Worm (Caenorhabditis elegans): ENCODE data around the gene flp-25.

ce11 chrIII:9335076-9335475 is 26.3 kb upstream of the flp-25 start:
- no peak for TF ChIP-seq ztf-23 (GFP tag; IDR thresholded peaks at IDR 0.05)
- no peak for TF ChIP-seq cog-1 (tag; optimal IDR thresholded peaks at IDR 0.05)
- TF ChIP-seq flt-1 (GFP tag; IDR thresholded peaks at IDR 0.05) = no peak
- TF ChIP-seq ztf-29 (GFP tag; IDR thresholded peaks at IDR 0.05) = no peak
- no peak for TF ChIP-seq med-1 (GFP tag; optimal IDR thresholded peaks at IDR 0.05; ENCODE audit: insufficient read depth)

Data from whole organism, midembryonic.